Worm (Caenorhabditis elegans) whole organism, mixed stage, embryonic: ENCODE results near the gene gcy-12.

ENCODE experiments used
- ceh-43 ChIP-seq: fragments of 200-800 bp; sonication (Bioruptor generic); optimal IDR thresholded peaks from 2 replicates; lab custom pipeline; 2018; ENCODE audit warnings: mild to moderate bottlenecking, missing genetic modification characterization, moderate library complexity, missing compliant biosample characterization
- drap-1 ChIP-seq: fragments of 200-800 bp; sonication (Bioruptor generic); optimal IDR thresholded peaks from 3 replicates; lab custom pipeline; 2018; ENCODE audit warnings: mild to moderate bottlenecking, missing genetic modification characterization, missing compliant biosample characterization
- elt-1 ChIP-seq: sonication (generic microtip); optimal IDR thresholded peaks from 2 replicates; lab custom pipeline; 2017; ENCODE audit warnings: missing genetic modification characterization, mild to moderate bottlenecking, missing compliant biosample characterization, antibody characterized with exemption, moderate library complexity, borderline replicate concordance; ENCODE audit not compliant: insufficient read depth
- lin-13 ChIP-seq: fragments of 150-350 bp; optimal IDR thresholded peaks from 2 replicates; lab custom pipeline; 2014; ENCODE audit warnings: missing biosample characterization, missing genetic modification characterization
- lsy-2 ChIP-seq: fragments of 150-350 bp; optimal IDR thresholded peaks from 2 replicates; lab custom pipeline; 2014; ENCODE audit warnings: missing biosample characterization, missing genetic modification characterization
- mep-1 ChIP-seq: fragments of 150-350 bp; optimal IDR thresholded peaks from 2 replicates; lab custom pipeline; 2017; ENCODE audit warnings: missing biosample characterization, missing genetic modification reagents, missing genetic modification characterization, inconsistent platforms
- nhr-28 ChIP-seq: fragments of 150-350 bp; optimal IDR thresholded peaks from 2 replicates; lab custom pipeline; 2014; ENCODE audit warnings: missing biosample characterization, missing genetic modification characterization
- nhr-76 ChIP-seq: sonication (generic microtip); optimal IDR thresholded peaks from 2 replicates; lab custom pipeline; 2017; ENCODE audit warnings: missing biosample characterization, missing genetic modification characterization
- pha-4 ChIP-seq: fragments of 150-350 bp; optimal IDR thresholded peaks from 2 replicates; lab custom pipeline; 2018; ENCODE audit warnings: missing biosample characterization, missing genetic modification reagents, missing genetic modification characterization
- snpc-4 ChIP-seq: fragments of 150-350 bp; optimal IDR thresholded peaks from 2 replicates; lab custom pipeline; 2014; ENCODE audit warnings: missing biosample characterization, missing genetic modification characterization
- sptf-1 ChIP-seq: sonication (generic microtip); optimal IDR thresholded peaks from 2 replicates; lab custom pipeline; 2017; ENCODE audit warnings: mild to moderate bottlenecking, missing genetic modification characterization, moderate library complexity, missing compliant biosample characterization
- tbx-8 ChIP-seq: fragments of 200-800 bp; sonication (Bioruptor generic); optimal IDR thresholded peaks from 2 replicates; lab custom pipeline; 2018; ENCODE audit warnings: mild to moderate bottlenecking, missing genetic modification characterization, moderate library complexity, missing compliant biosample characterization
- ztf-11 ChIP-seq: fragments of 150-350 bp; optimal IDR thresholded peaks from 2 replicates; lab custom pipeline; 2014; ENCODE audit warnings: missing biosample characterization, missing genetic modification characterization

ce11 chrII:5324653-5325052 is 12.8 kb downstream of the gcy-12 start:
- no peak for TF ChIP-seq nhr-76 (tag; lab: Kevin White, UChicago)
- TF ChIP-seq nhr-28 (tag; lab: Kevin White, UChicago): no peak
- TF ChIP-seq elt-1: no peak
- TF ChIP-seq snpc-4 (tag; lab: Kevin White, UChicago): no peak
- TF ChIP-seq tbx-8 (GFP tag; lab: Kevin White, UChicago): no peak
- no peak for TF ChIP-seq mep-1
- no peak for TF ChIP-seq pha-4
- no peak for TF ChIP-seq ztf-11 (tag; lab: Kevin White, UChicago)
- TF ChIP-seq lin-13 (tag; lab: Kevin White, UChicago): no peak
- TF ChIP-seq lsy-2 (tag; lab: Kevin White, UChicago): no peak
- TF ChIP-seq ceh-43 (GFP tag; lab: Kevin White, UChicago): no peak
- no peak for TF ChIP-seq sptf-1 (tag; lab: Kevin White, UChicago)
- no peak for TF ChIP-seq drap-1
